Worm (Caenorhabditis elegans) whole organism, young adult: Measurements from ENCODE around the gene slcf-1.

Source experiments
- F49E8.2 ChIP-seq: sonication (generic microtip); optimal IDR thresholded peaks from 3 replicates; lab custom pipeline; 2017; ENCODE audit warnings: missing genetic modification characterization, mild to moderate bottlenecking, missing compliant biosample characterization, antibody characterized with exemption, moderate library complexity; ENCODE audit not compliant: insufficient read depth
- akir-1 ChIP-seq: fragments of 200-800 bp; sonication (Bioruptor generic); optimal IDR thresholded peaks from 2 replicates; lab custom pipeline; 2018; ENCODE audit warnings: mild to moderate bottlenecking, missing genetic modification characterization, moderate library complexity, missing compliant biosample characterization
- bed-2 ChIP-seq: fragments of 200-800 bp; sonication (Bioruptor generic); IDR thresholded peaks from 2 replicates; pipeline ENCODE4 v1.3.6; 2022; ENCODE audit warnings: missing genetic modification reagents, missing genetic modification characterization, missing compliant biosample characterization
- die-1 ChIP-seq: sonication (generic microtip); optimal IDR thresholded peaks from 2 replicates; lab custom pipeline; 2016; ENCODE audit warnings: missing genotype, mild to moderate bottlenecking, missing genetic modification characterization, missing compliant biosample characterization
- fkh-3 ChIP-seq: sonication (generic microtip); optimal IDR thresholded peaks from 2 replicates; lab custom pipeline; 2016; ENCODE audit warnings: mild to moderate bottlenecking, missing genetic modification characterization, missing compliant biosample characterization
- madf-8 ChIP-seq: fragments of 200-800 bp; sonication (Bioruptor generic); conservative IDR thresholded peaks from 2 replicates; pipeline ENCODE4 v1.3.6; 2022; ENCODE audit warnings: missing genetic modification reagents, missing genetic modification characterization, missing compliant biosample characterization
- snpc-4 ChIP-seq, 5 experiments: fragments of 150-350 bp in 1 of 5; sonication (generic microtip) in 4 of 5; optimal IDR thresholded peaks; 2 replicates each; lab custom pipeline; 2014 to 2018; ENCODE audit warnings: missing genetic modification characterization in 5 of 5, missing biosample characterization in 3 of 5, antibody characterized with exemption in 2 of 5, mild to moderate bottlenecking in 2 of 5, missing compliant biosample characterization in 2 of 5, missing genotype in 2 of 5, moderate library complexity in 2 of 5, missing genetic modification reagents in 1 of 5

ce11 chrX:10524483-10524948 is 4.6 kb upstream of the slcf-1 start, which contains the start of the genes mboa-7 and git-1:
- TF ChIP-seq bed-2 (no peak), snpc-4 (GFP tag; optimal IDR thresholded peaks at IDR 0.05; lab: Kevin White, UChicago) (no peak), snpc-4 (tag; optimal IDR thresholded peaks at IDR 0.05; lab: Kevin White, UChicago) (no peak), madf-8 (no peak), akir-1 (GFP tag; lab: Kevin White, UChicago) (no peak), F49E8.2 (tag; lab: Kevin White, UChicago) (no peak), fkh-3 (tag; lab: Kevin White, UChicago) (no peak), die-1 (tag; lab: Kevin White, UChicago) (no peak)
